Worm (Caenorhabditis elegans) whole organism, L4/young adult: ENCODE results near the gene C33H5.16.

ENCODE experiments used
- W03F9.2 ChIP-seq: fragments of 150-350 bp; optimal IDR thresholded peaks from 2 replicates; lab custom pipeline; 2014; ENCODE audit warnings: missing biosample characterization, missing genetic modification characterization
- dao-5 ChIP-seq: sonication (generic microtip); optimal IDR thresholded peaks from 2 replicates; lab custom pipeline; 2016; ENCODE audit warnings: missing genotype, missing genetic modification characterization, moderate library complexity, missing compliant biosample characterization
- him-1 ChIP-seq: sonication (generic microtip); optimal IDR thresholded peaks from 2 replicates; lab custom pipeline; 2016; ENCODE audit warnings: missing genotype, missing genetic modification reagents, missing genetic modification characterization, missing compliant biosample characterization

C33H5.16 gene

ce11 chrIV:7757245-7757644, 45.9 kb downstream of the C33H5.16 start, which contains the start of gene C46A5.4:
TSS of gene C46A5.4 (minus strand) at chrIV:7757345.
- TF ChIP-seq dao-5 (tag; lab: Kevin White, UChicago) = no peak
- no peak for TF ChIP-seq W03F9.2 (tag; lab: Kevin White, UChicago)
- no peak for TF ChIP-seq him-1

DNA sequence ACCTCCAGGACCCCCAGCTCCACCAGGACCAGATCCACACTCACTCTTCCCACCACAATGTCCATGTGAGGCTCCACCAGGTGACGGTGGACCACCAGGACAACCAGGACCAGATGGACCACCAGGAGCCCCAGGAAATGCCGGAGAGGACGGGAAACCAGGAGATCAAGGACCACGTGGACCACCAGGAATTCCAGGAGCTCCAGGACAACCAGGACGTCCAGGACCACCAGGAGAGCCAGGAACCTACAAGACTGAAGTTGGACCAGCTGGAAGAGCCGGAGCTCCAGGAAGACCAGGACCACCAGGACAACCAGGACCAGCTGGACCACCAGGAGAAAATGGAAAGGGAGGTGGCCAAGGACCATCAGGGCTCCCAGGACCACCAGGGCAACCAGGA, 49.0 kb downstream of the C33H5.16 start:
- no peak for TF ChIP-seq him-1
- TF ChIP-seq W03F9.2 (tag; lab: Kevin White, UChicago) = no peak
- TF ChIP-seq dao-5 (tag; lab: Kevin White, UChicago) = no peak

DNA sequence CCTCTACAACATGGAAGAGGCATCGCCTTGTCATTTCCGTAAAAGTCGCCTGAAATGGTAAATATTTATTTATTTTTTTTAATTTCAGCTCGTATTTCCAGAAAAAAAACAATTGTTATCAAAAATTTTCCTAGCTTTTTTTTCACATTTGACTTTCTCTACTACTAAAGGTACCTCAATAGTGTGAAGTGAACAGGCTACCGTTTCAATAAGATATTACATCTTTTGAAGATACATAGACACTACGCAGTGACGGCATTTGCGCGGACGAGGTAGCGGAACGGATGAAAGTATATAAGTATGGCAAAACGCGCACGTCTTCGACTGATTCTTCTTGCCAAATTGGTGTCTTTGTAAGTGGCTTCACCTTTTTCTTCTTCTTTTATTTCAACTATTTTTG, 50.0 kb downstream of the C33H5.16 start, which contains the start of gene col-14:
col-14 (plus strand) TSS at position 301 of the 400 bp plus-strand sequence.
- no peak for TF ChIP-seq him-1
- TF ChIP-seq dao-5 (tag; lab: Kevin White, UChicago) = no peak
- TF ChIP-seq W03F9.2 (tag; lab: Kevin White, UChicago) = no peak
